Fruit fly (Drosophila melanogaster): ENCODE measurements around the gene dpr19.

The dpr19 gene

DNA sequence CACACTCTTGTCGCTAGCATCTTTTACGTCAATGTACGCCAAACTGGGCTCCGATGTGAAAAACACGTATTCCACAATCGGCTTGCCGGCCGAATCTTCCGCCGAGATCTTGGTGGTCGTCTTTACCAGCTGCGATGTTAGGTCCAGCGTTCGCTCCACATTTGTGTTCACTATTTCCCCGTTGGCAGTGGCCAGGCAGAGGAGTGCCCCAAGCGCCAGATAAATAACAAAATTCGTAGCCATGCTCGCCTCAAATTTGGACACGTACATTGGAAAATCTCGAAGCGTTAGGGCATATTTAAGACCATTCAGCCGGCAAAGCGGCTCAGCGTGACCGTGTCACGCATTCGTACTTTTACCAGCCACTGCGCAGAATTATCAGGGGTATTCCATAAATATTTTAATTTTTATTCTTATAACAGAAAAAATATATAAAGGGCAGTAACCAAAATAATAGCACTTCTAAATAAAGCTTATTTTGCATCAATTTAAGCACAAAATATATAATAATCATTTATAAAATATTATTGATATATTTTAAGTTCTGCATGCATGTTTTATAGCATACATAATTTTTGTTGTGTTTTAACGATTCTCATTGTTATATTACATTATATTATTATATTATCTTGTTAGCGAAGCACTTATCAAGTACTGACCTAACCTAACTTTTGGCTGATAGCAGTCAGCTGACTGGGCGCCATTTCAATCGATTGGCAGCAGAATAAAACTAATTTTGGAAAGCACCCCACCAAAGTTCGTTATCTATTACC lies at the start of gene dpr19, which contains the start of gene CG33303 (continued):
- TF ChIP-seq Stat92E (GFP tag; optimal IDR thresholded peaks at IDR 0.05) (no peak), Ptx1 (GFP tag; IDR thresholded peaks at IDR 0.05) (peak; percentile 65), hkb (optimal IDR thresholded peaks at IDR 0.05) (no peak), hkb (GFP tag; IDR thresholded peaks at IDR 0.05) (peak; percentile 78), CoRest (tag; optimal IDR thresholded peaks at IDR 0.05) (peak; percentile 83), CG1233 (GFP tag; optimal IDR thresholded peaks at IDR 0.05) (peak; percentile 67), MTF-1 (GFP tag; optimal IDR thresholded peaks at IDR 0.05; ENCODE audit: borderline replicate concordance) (no peak), row (GFP tag; IDR thresholded peaks at IDR 0.05) (peak; percentile 83), CG18262 (tag; optimal IDR thresholded peaks at IDR 0.05) (peak; percentile 89), CG10267 (tag; optimal IDR thresholded peaks at IDR 0.05) (peak; percentile 84), CG32772 (GFP tag; IDR thresholded peaks at IDR 0.05) (peak; percentile 47), CG8765 (GFP tag; IDR thresholded peaks at IDR 0.05) (no peak), CG15601 (tag; optimal IDR thresholded peaks at IDR 0.05) (peak; percentile 86), croc (GFP tag; conservative IDR thresholded peaks at IDR 0.05) (peak; percentile 41; the same call in 2 of the 3 replicates), Nf-YC (tag; optimal IDR thresholded peaks at IDR 0.05) (peak; percentile 79), Asciz (GFP tag; optimal IDR thresholded peaks at IDR 0.05) (peak; percentile 9), Pdp1 (GFP tag; optimal IDR thresholded peaks at IDR 0.05) (no peak), CG15514 (GFP tag; optimal IDR thresholded peaks at IDR 0.05) (peak; percentile 69), CG34376 (GFP tag; optimal IDR thresholded peaks at IDR 0.05) (no peak), hbn (GFP tag; IDR thresholded peaks at IDR 0.05; ENCODE audit: partially characterized antibody) (no peak), Fer1 (GFP tag; optimal IDR thresholded peaks at IDR 0.05) (peak; percentile 85), gce (GFP tag; IDR thresholded peaks at IDR 0.05) (peak; percentile 76), CG1792 (GFP tag; optimal IDR thresholded peaks at IDR 0.05) (no peak), Six4 (GFP tag; optimal IDR thresholded peaks at IDR 0.05) (peak; percentile 47), CG12104 (GFP tag; optimal IDR thresholded peaks at IDR 0.05) (peak; percentile 49), btn (GFP tag; optimal IDR thresholded peaks at IDR 0.05) (no peak), insv (GFP tag; optimal IDR thresholded peaks at IDR 0.05) (peak in 1 of 2 experiments; percentile 30), CG1024 (GFP tag; IDR thresholded peaks at IDR 0.05) (0 out of 2 replicates have a peak, but pooled peaks have one; percentile 35), Med (GFP tag) (peak; percentile 68), Ada2b (GFP tag; IDR thresholded peaks at IDR 0.05) (peak; percentile 42), CG17359 (tag; optimal IDR thresholded peaks at IDR 0.05) (peak; percentile 84), CG8478 (optimal IDR thresholded peaks at IDR 0.05) (no peak), CG3847 (GFP tag; IDR thresholded peaks at IDR 0.05) (peak; percentile 41; the same call in 1 of the 2 replicates), unpg (GFP tag; optimal IDR thresholded peaks at IDR 0.05) (peak; percentile 86), inv (GFP tag; IDR thresholded peaks at IDR 0.05; ENCODE audit: partially characterized antibody) (no peak), CG1602 (GFP tag; optimal IDR thresholded peaks at IDR 0.05) (peak; percentile 52), dpn (GFP tag; optimal IDR thresholded peaks at IDR 0.05) (peak in 1 of 2 experiments; percentile 50), odd (GFP tag; optimal IDR thresholded peaks at IDR 0.05) (peak; percentile 53), CG5180 (GFP tag; optimal IDR thresholded peaks at IDR 0.05) (peak; percentile 19), ranshi (GFP tag; IDR thresholded peaks at IDR 0.05) (0 out of 2 replicates have a peak, but pooled peaks have one; percentile 33), ato (GFP tag; IDR thresholded peaks at IDR 0.05; ENCODE audit: partially characterized antibody) (no peak), CG15696 (tag; optimal IDR thresholded peaks at IDR 0.05) (peak; percentile 79), gem (tag; optimal IDR thresholded peaks at IDR 0.05) (peak; percentile 92), CG13424 (tag; optimal IDR thresholded peaks at IDR 0.05) (peak; percentile 89), bcd (GFP tag; optimal IDR thresholded peaks at IDR 0.05) (peak; percentile 65), CG14014 (GFP tag; IDR thresholded peaks at IDR 0.05) (peak; percentile 34; the same call in 1 of the 2 replicates), CG13123 (GFP tag; optimal IDR thresholded peaks at IDR 0.05) (peak; percentile 50), Dek (tag; optimal IDR thresholded peaks at IDR 0.05) (peak; percentile 83)
